Fruit fly (Drosophila melanogaster) whole organism, embryonic: Measurements from ENCODE around the gene Cyp313b1.

Source experiments
- Adf1 ChIP-seq: fragments of 200-800 bp; sonication (Bioruptor generic); IDR thresholded peaks from 2 replicates; pipeline ENCODE4 v1.3.6; 2022; ENCODE audit warnings: missing biosample characterization, missing genetic modification characterization
- Antp ChIP-seq: fragments of 200-800 bp; sonication (Bioruptor generic); optimal IDR thresholded peaks from 3 replicates; lab custom pipeline; 2016; ENCODE audit warnings: missing biosample characterization, missing genetic modification characterization
- Asciz ChIP-seq: fragments of 200-800 bp; sonication (Bioruptor generic); optimal IDR thresholded peaks from 2 replicates; lab custom pipeline; 2017; ENCODE audit warnings: missing biosample characterization, mild to moderate bottlenecking, missing genetic modification characterization, missing genetic modification reagents
- Atf-2 ChIP-seq: fragments of 200-800 bp; sonication (Bioruptor generic); optimal IDR thresholded peaks from 2 replicates; lab custom pipeline; 2016; ENCODE audit warnings: missing biosample characterization, missing genetic modification characterization
- BtbVII ChIP-seq: fragments of 200-800 bp; sonication (Bioruptor generic); optimal IDR thresholded peaks from 3 replicates; lab custom pipeline; 2017; ENCODE audit warnings: missing biosample characterization, mild to moderate bottlenecking, missing genetic modification characterization
- CG10209 ChIP-seq: fragments of 200-800 bp; sonication (Bioruptor generic); optimal IDR thresholded peaks from 3 replicates; lab custom pipeline; 2017; ENCODE audit warnings: missing biosample characterization, mild to moderate bottlenecking, missing genetic modification characterization, missing genetic modification reagents
- CG11398 ChIP-seq: fragments of 200-800 bp; sonication (Bioruptor generic); optimal IDR thresholded peaks from 2 replicates; lab custom pipeline; 2016; ENCODE audit warnings: missing biosample characterization, missing genetic modification characterization
- CG1233 ChIP-seq: fragments of 200-800 bp; sonication (Bioruptor generic); optimal IDR thresholded peaks from 4 replicates; lab custom pipeline; 2018; ENCODE audit warnings: missing biosample characterization, mild to moderate bottlenecking, missing genetic modification characterization
- CG14014 ChIP-seq: fragments of 200-800 bp; sonication (Bioruptor generic); IDR thresholded peaks from 2 replicates; pipeline ENCODE4 v1.3.6; 2022; ENCODE audit warnings: missing biosample characterization, missing genetic modification characterization
- CG14441 ChIP-seq: fragments of 200-800 bp; sonication (Bioruptor generic); IDR thresholded peaks from 2 replicates; pipeline ENCODE4 v1.3.6; 2022; ENCODE audit warnings: missing biosample characterization, missing genetic modification characterization
- CG16779 ChIP-seq: fragments of 200-800 bp; sonication (Bioruptor generic); IDR thresholded peaks from 2 replicates; pipeline ENCODE4 v1.3.6; 2022; ENCODE audit warnings: missing biosample characterization, missing genetic modification characterization
- CG17829 ChIP-seq: fragments of 200-800 bp; optimal IDR thresholded peaks from 2 replicates; lab custom pipeline; 2019; ENCODE audit warnings: missing biosample characterization, mild to moderate bottlenecking, missing genetic modification characterization, moderate library complexity
- CG2116 ChIP-seq: fragments of 200-800 bp; sonication (Bioruptor generic); optimal IDR thresholded peaks from 3 replicates; lab custom pipeline; 2018; ENCODE audit warnings: missing biosample characterization, mild to moderate bottlenecking, missing genetic modification characterization
- CG3065 ChIP-seq: fragments of 200-800 bp; sonication (Bioruptor generic); optimal IDR thresholded peaks from 2 replicates; lab custom pipeline; 2016; ENCODE audit warnings: missing biosample characterization, missing genetic modification characterization
- CG32767 ChIP-seq: fragments of 200-800 bp; sonication (Bioruptor generic); IDR thresholded peaks from 2 replicates; pipeline ENCODE4 v1.3.6; 2022; ENCODE audit warnings: missing biosample characterization, missing genetic modification characterization
- CG3995 ChIP-seq: fragments of 200-800 bp; sonication (Bioruptor generic); optimal IDR thresholded peaks from 3 replicates; lab custom pipeline; 2016; ENCODE audit warnings: missing biosample characterization, missing genetic modification characterization
- CG4424 ChIP-seq: fragments of 200-800 bp; sonication (Bioruptor generic); optimal IDR thresholded peaks from 3 replicates; lab custom pipeline; 2016; ENCODE audit warnings: missing biosample characterization, missing genetic modification characterization
- CG6765 ChIP-seq: fragments of 200-800 bp; sonication (Bioruptor generic); optimal IDR thresholded peaks from 3 replicates; lab custom pipeline; 2017; ENCODE audit warnings: missing biosample characterization, mild to moderate bottlenecking, missing genetic modification characterization
- CG7839 ChIP-seq: fragments of 200-800 bp; sonication (Bioruptor generic); optimal IDR thresholded peaks from 3 replicates; lab custom pipeline; 2018; ENCODE audit warnings: missing biosample characterization, mild to moderate bottlenecking, missing genetic modification characterization, moderate library complexity
- CG8290 ChIP-seq, 3 experiments: fragments of 200-800 bp; sonication (Bioruptor generic); optimal IDR thresholded peaks; 2 replicates each; lab custom pipeline; 2016 to 2019; ENCODE audit warnings: missing biosample characterization in 3 of 3, missing genetic modification characterization in 3 of 3, mild to moderate bottlenecking in 2 of 3, moderate library complexity in 1 of 3
- CTCF ChIP-seq: fragments of 200-800 bp; sonication (Bioruptor generic); optimal IDR thresholded peaks from 2 replicates; lab custom pipeline; 2017; ENCODE audit warnings: missing biosample characterization, mild to moderate bottlenecking, missing genetic modification characterization, moderate library complexity
- Dfd ChIP-seq, 2 experiments: fragments of >200 bp; optimal IDR thresholded peaks; 2 replicates each; lab custom pipeline; 2017; ENCODE audit warnings: missing biosample characterization in 2 of 2, missing genetic modification characterization in 2 of 2
- Doc2 ChIP-seq: fragments of 200-800 bp; sonication (Bioruptor generic); IDR thresholded peaks from 2 replicates; pipeline ENCODE4 v1.3.6; 2022; ENCODE audit warnings: missing biosample characterization, missing genetic modification characterization
- Dref ChIP-seq: fragments of 200-800 bp; sonication (Bioruptor generic); IDR thresholded peaks from 2 replicates; pipeline ENCODE4 v1.3.6; 2022; ENCODE audit warnings: missing biosample characterization, missing genetic modification characterization
- Gug ChIP-seq: fragments of 200-800 bp; sonication (Bioruptor generic); IDR thresholded peaks from 4 replicates; pipeline ENCODE4 v1.3.6; 2022; ENCODE audit warnings: missing biosample characterization, missing genetic modification characterization
- H15 ChIP-seq: fragments of 200-800 bp; sonication (Bioruptor generic); IDR thresholded peaks from 3 replicates; pipeline ENCODE4 v1.3.6; 2022; ENCODE audit warnings: missing biosample characterization, missing genetic modification characterization
- Hand ChIP-seq: fragments of 200-800 bp; sonication (Bioruptor generic); optimal IDR thresholded peaks from 2 replicates; lab custom pipeline; 2017; ENCODE audit warnings: mild to moderate bottlenecking, missing biosample characterization, missing genetic modification reagents, missing genetic modification characterization
- HmgZ ChIP-seq: fragments of 200-800 bp; sonication (Bioruptor generic); optimal IDR thresholded peaks from 2 replicates; lab custom pipeline; 2018; ENCODE audit warnings: missing biosample characterization, mild to moderate bottlenecking, missing genetic modification characterization
- Hr39 ChIP-seq: fragments of >200 bp; optimal IDR thresholded peaks from 2 replicates; lab custom pipeline; 2017
- Hr51 ChIP-seq, 2 experiments: fragments of 200-800 bp; sonication (Bioruptor generic); optimal IDR thresholded peaks; 2 replicates in 1 of 2; 3 replicates in 1 of 2; lab custom pipeline; 2016 to 2018; ENCODE audit warnings: missing biosample characterization in 2 of 2, missing genetic modification characterization in 2 of 2, mild to moderate bottlenecking in 1 of 2, moderate library complexity in 1 of 2
- Mad ChIP-seq: fragments of 200-800 bp; sonication (Bioruptor generic); optimal IDR thresholded peaks from 2 replicates; lab custom pipeline; 2016; ENCODE audit warnings: missing biosample characterization, missing genetic modification characterization
- Max ChIP-seq: fragments of 200-800 bp; sonication (Bioruptor generic); optimal IDR thresholded peaks from 2 replicates; lab custom pipeline; 2016; ENCODE audit warnings: missing biosample characterization, mild to moderate bottlenecking, missing genetic modification characterization
- Meics ChIP-seq: fragments of 200-800 bp; sonication (Bioruptor generic); optimal IDR thresholded peaks from 2 replicates; lab custom pipeline; 2017; ENCODE audit warnings: missing biosample characterization, mild to moderate bottlenecking, missing genetic modification characterization
- NC2α ChIP-seq: fragments of 200-800 bp; sonication (Bioruptor generic); optimal IDR thresholded peaks from 2 replicates; lab custom pipeline; 2016; ENCODE audit warnings: missing biosample characterization, missing genetic modification characterization
- Nf-YC ChIP-seq: fragments of 200-800 bp; optimal IDR thresholded peaks from 3 replicates; lab custom pipeline; 2019; ENCODE audit warnings: missing biosample characterization, mild to moderate bottlenecking, missing genetic modification characterization, moderate library complexity
- Ptx1 ChIP-seq: fragments of 200-800 bp; sonication (Bioruptor generic); IDR thresholded peaks from 2 replicates; pipeline ENCODE4 v1.3.6; 2022; ENCODE audit warnings: missing biosample characterization, missing genetic modification characterization
- Sry-β ChIP-seq: fragments of 200-800 bp; sonication (Bioruptor generic); optimal IDR thresholded peaks from 2 replicates; lab custom pipeline; 2018; ENCODE audit warnings: missing biosample characterization, mild to moderate bottlenecking, missing genetic modification characterization, moderate library complexity
- bsh ChIP-seq, 2 experiments: fragments of 200-800 bp; sonication (Bioruptor generic); optimal IDR thresholded peaks; 2 replicates each; lab custom pipeline; 2017 to 2018; ENCODE audit warnings: mild to moderate bottlenecking in 2 of 2, missing biosample characterization in 2 of 2, missing genetic modification characterization in 2 of 2, moderate library complexity in 1 of 2
- cato ChIP-seq: fragments of 200-800 bp; sonication (Bioruptor generic); optimal IDR thresholded peaks from 2 replicates; lab custom pipeline; 2016; ENCODE audit warnings: missing biosample characterization, missing genetic modification characterization, borderline replicate concordance
- en ChIP-seq: fragments of 200-800 bp; sonication (Bioruptor generic); optimal IDR thresholded peaks from 2 replicates; lab custom pipeline; 2016; ENCODE audit warnings: missing biosample characterization, missing genetic modification characterization
- eve ChIP-seq, 2 experiments: fragments of >200 bp; optimal IDR thresholded peaks; 2 replicates each; lab custom pipeline; 2017; ENCODE audit warnings: missing biosample characterization in 2 of 2, missing genetic modification characterization in 2 of 2
- fd3F ChIP-seq: fragments of 200-800 bp; sonication (Bioruptor generic); optimal IDR thresholded peaks from 2 replicates; lab custom pipeline; 2018; ENCODE audit warnings: missing biosample characterization, mild to moderate bottlenecking, missing genetic modification characterization, moderate library complexity
- hth ChIP-seq: fragments of >200 bp; optimal IDR thresholded peaks from 2 replicates; lab custom pipeline; 2017; ENCODE audit warnings: inconsistent platforms
- luna ChIP-seq: fragments of 200-800 bp; sonication (Bioruptor generic); optimal IDR thresholded peaks from 2 replicates; lab custom pipeline; 2016; ENCODE audit warnings: missing biosample characterization, missing genetic modification characterization
- odd ChIP-seq: fragments of 200-800 bp; sonication (Bioruptor generic); optimal IDR thresholded peaks from 2 replicates; lab custom pipeline; 2017; ENCODE audit warnings: missing biosample characterization, mild to moderate bottlenecking, missing genetic modification characterization
- p53 ChIP-seq: fragments of 200-800 bp; sonication (Bioruptor generic); optimal IDR thresholded peaks from 2 replicates; lab custom pipeline; 2016; ENCODE audit warnings: missing biosample characterization, missing genetic modification characterization
- pho ChIP-seq: fragments of 200-800 bp; sonication (Bioruptor generic); optimal IDR thresholded peaks from 2 replicates; lab custom pipeline; 2016; ENCODE audit warnings: missing biosample characterization, missing genetic modification characterization
- pzg ChIP-seq: fragments of 200-800 bp; sonication (Bioruptor generic); optimal IDR thresholded peaks from 3 replicates; lab custom pipeline; 2018; ENCODE audit warnings: missing biosample characterization, mild to moderate bottlenecking, missing genetic modification characterization, moderate library complexity
- row ChIP-seq: fragments of 200-800 bp; sonication (Bioruptor generic); IDR thresholded peaks from 3 replicates; pipeline ENCODE4 v1.3.6; 2022; ENCODE audit warnings: missing biosample characterization, missing genetic modification characterization
- stc ChIP-seq: fragments of 200-800 bp; sonication (Bioruptor generic); IDR thresholded peaks from 2 replicates; pipeline ENCODE4 v1.3.6; 2022; ENCODE audit warnings: missing biosample characterization, missing genetic modification characterization
- stwl ChIP-seq: fragments of 200-800 bp; sonication (Bioruptor generic); optimal IDR thresholded peaks from 3 replicates; lab custom pipeline; 2018; ENCODE audit warnings: missing biosample characterization, mild to moderate bottlenecking, missing genetic modification characterization, moderate library complexity

Gene Cyp313b1

DNA sequence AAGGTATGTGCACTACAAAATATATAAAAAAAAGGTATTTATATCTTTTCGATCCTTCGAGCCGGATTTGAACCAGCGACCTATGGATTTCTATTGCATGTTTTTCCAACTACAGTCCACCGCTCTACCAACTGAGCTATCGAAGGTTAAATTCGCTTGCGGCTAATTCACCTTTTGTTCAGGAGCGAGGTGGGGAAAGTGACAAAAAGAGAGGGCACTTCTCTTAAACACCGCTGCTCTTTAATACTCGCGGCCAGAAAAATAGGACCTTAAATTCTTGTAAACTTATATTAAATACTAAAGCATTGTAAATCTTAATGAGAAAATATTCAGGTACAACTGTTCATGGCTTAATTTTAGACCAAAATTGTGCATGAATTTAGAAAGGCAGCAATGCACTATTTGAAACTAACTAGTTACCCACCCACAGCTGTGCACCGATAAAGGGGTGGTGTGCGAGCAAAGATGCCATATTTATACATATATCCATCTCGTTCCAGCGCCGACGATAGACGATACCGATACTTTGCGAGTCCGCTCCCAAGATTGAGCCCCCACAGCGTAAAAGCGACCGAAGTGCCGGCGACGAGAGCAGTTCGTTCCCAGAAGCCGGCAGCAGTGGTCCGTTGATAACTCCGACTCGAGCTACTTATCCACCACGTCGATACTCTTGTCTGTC lies 23.7 kb upstream of the Cyp313b1 start (continued):
- TF ChIP-seq row (GFP tag; lab: Robert Waterston, UW) (peak; percentile 97), CG2116 (GFP tag; lab: Kevin White, UChicago) (peak; percentile 91), CG14014 (GFP tag; lab: Robert Waterston, UW) (peak; percentile 96), CG16779 (GFP tag; lab: Robert Waterston, UW) (peak; percentile 96), HmgZ (peak; percentile 99), H15 (GFP tag; lab: Robert Waterston, UW) (peak; percentile 95), CG3065 (GFP tag; lab: Kevin White, UChicago) (peak; percentile 86), stc (GFP tag; lab: Robert Waterston, UW) (peak; percentile 98), CG11398 (peak; percentile 96), NC2α (GFP tag; lab: Kevin White, UChicago) (peak; percentile 97), CG6765 (GFP tag; lab: Kevin White, UChicago) (peak; percentile 98), Hr51 (GFP tag; optimal IDR thresholded peaks at IDR 0.05; lab: Kevin White, UChicago) (peak; percentile 97 to 98), Max (GFP tag; lab: Kevin White, UChicago) (peak; percentile 98), CG1233 (GFP tag; lab: Kevin White, UChicago) (peak; percentile 97), bsh (GFP tag; optimal IDR thresholded peaks at IDR 0.05; lab: Kevin White, UChicago) (peak; percentile 97 to 98), Atf-2 (peak; percentile 95), fd3F (GFP tag; lab: Kevin White, UChicago) (peak; percentile 92), CG32767 (peak; percentile 97), CG14441 (GFP tag; lab: Robert Waterston, UW) (peak; percentile 95), Nf-YC (tag; lab: Kevin White, UChicago) (peak; percentile 90), luna (GFP tag; lab: Kevin White, UChicago) (peak; percentile 89), Sry-β (GFP tag; lab: Kevin White, UChicago) (peak; percentile 74), BtbVII (GFP tag; lab: Kevin White, UChicago) (peak; percentile 98), stwl (tag; lab: Kevin White, UChicago) (peak; percentile 80), hth (lab: Kevin White, UChicago) (no peak), cato (GFP tag; lab: Kevin White, UChicago) (peak; percentile 93), Doc2 (peak; percentile 55; the same call in 1 of the 2 replicates), Asciz (GFP tag; lab: Kevin White, UChicago) (peak; percentile 97), eve (GFP tag; optimal IDR thresholded peaks at IDR 0.05; lab: Kevin White, UChicago) (no peak), Mad (GFP tag; lab: Kevin White, UChicago) (peak; percentile 96), Hand (GFP tag; lab: Kevin White, UChicago) (peak; percentile 98), en (peak; percentile 96), CG10209 (GFP tag; lab: Kevin White, UChicago) (peak; percentile 98), CG7839 (tag; lab: Kevin White, UChicago) (peak; percentile 98), CTCF (peak; percentile 69), pzg (GFP tag; lab: Kevin White, UChicago) (peak; percentile 66), Antp (GFP tag; lab: Kevin White, UChicago) (peak; percentile 96), odd (GFP tag; lab: Kevin White, UChicago) (peak; percentile 98), Ptx1 (GFP tag; lab: Robert Waterston, UW) (peak; percentile 96), CG17829 (tag; lab: Kevin White, UChicago) (peak; percentile 99), CG4424 (GFP tag; lab: Kevin White, UChicago) (peak; percentile 98), Dref (GFP tag; lab: Robert Waterston, UW) (peak; percentile 72), Hr39 (lab: Kevin White, UChicago) (no peak), CG3995 (GFP tag; lab: Kevin White, UChicago) (peak; percentile 78), Dfd (GFP tag; optimal IDR thresholded peaks at IDR 0.05; lab: Kevin White, UChicago) (no peak), pho (GFP tag; lab: Kevin White, UChicago) (peak; percentile 97), p53 (GFP tag; lab: Kevin White, UChicago) (peak; percentile 91), Adf1 (GFP tag; lab: Robert Waterston, UW) (peak; percentile 82), Gug (peak; percentile 92), CG8290 (GFP tag; optimal IDR thresholded peaks at IDR 0.05; lab: Kevin White, UChicago) (peak; percentile 97), CG8290 (tag; optimal IDR thresholded peaks at IDR 0.05; lab: Kevin White, UChicago) (peak; percentile 94 to 99), Meics (GFP tag; lab: Kevin White, UChicago) (peak; percentile 98)
